Worm (Caenorhabditis elegans) whole organism, L4 larva: ENCODE results near the gene rbm-7.

Source experiments
- D1046.2 ChIP-seq: fragments of 200-800 bp; sonication (Bioruptor generic); IDR thresholded peaks from 2 replicates; pipeline ENCODE4 v1.3.6; 2022; ENCODE audit warnings: missing genetic modification characterization, missing compliant biosample characterization
- F44E2.7 ChIP-seq: fragments of 200-800 bp; sonication (Bioruptor generic); IDR thresholded peaks from 2 replicates; pipeline ENCODE4 v2.1.2; 2022; ENCODE audit warnings: missing genetic modification characterization, missing compliant biosample characterization
- F49E8.2 ChIP-seq: sonication (generic microtip); optimal IDR thresholded peaks from 2 replicates; lab custom pipeline; 2016; ENCODE audit warnings: missing compliant biosample characterization, mild to moderate bottlenecking, missing genetic modification characterization, borderline replicate concordance
- T20F7.1 ChIP-seq: fragments of 200-800 bp; sonication (Bioruptor generic); optimal IDR thresholded peaks from 2 replicates; lab custom pipeline; 2018; ENCODE audit warnings: mild to moderate bottlenecking, missing genetic modification characterization, missing compliant biosample characterization
- Y105C5A.15 ChIP-seq: fragments of 200-800 bp; sonication (Bioruptor generic); IDR thresholded peaks from 2 replicates; pipeline ENCODE4 v1.3.6; 2022; ENCODE audit warnings: missing genetic modification characterization, missing compliant biosample characterization
- Y48G9A.11 ChIP-seq: fragments of 200-800 bp; sonication (Bioruptor generic); IDR thresholded peaks from 2 replicates; pipeline ENCODE4 v1.3.6; 2022; ENCODE audit warnings: missing genetic modification reagents, missing genetic modification characterization, missing compliant biosample characterization
- Y5F2A.4 ChIP-seq: fragments of 200-800 bp; sonication (Bioruptor generic); optimal IDR thresholded peaks from 2 replicates; lab custom pipeline; 2018; ENCODE audit warnings: mild to moderate bottlenecking, missing genetic modification characterization, missing compliant biosample characterization
- Y75B8A.6 ChIP-seq: fragments of 200-800 bp; sonication (Bioruptor generic); IDR thresholded peaks from 2 replicates; pipeline ENCODE4 v1.3.6; 2022; ENCODE audit warnings: missing genetic modification reagents, missing genetic modification characterization, missing compliant biosample characterization
- ZK546.5 ChIP-seq, 2 experiments: sonication (generic microtip); optimal IDR thresholded peaks; 2 replicates each; lab custom pipeline; 2017; ENCODE audit warnings: missing biosample characterization in 2 of 2, missing genetic modification characterization in 2 of 2
- aha-1 ChIP-seq: fragments of 150-350 bp; peaks from one replicate; lab custom pipeline; 2014; ENCODE audit warnings: missing biosample characterization, missing genetic modification characterization
- attf-4 ChIP-seq: sonication (generic microtip); optimal IDR thresholded peaks from 3 replicates; lab custom pipeline; 2017; ENCODE audit warnings: missing biosample characterization, missing genetic modification characterization
- ceh-28 ChIP-seq: fragments of 150-350 bp; optimal IDR thresholded peaks from 2 replicates; lab custom pipeline; 2014; ENCODE audit warnings: missing biosample characterization, missing genetic modification reagents, missing genetic modification characterization
- ceh-32 ChIP-seq: sonication (generic microtip); optimal IDR thresholded peaks from 2 replicates; lab custom pipeline; 2016; ENCODE audit warnings: mild to moderate bottlenecking, missing genetic modification characterization, missing compliant biosample characterization; ENCODE audit not compliant: poor library complexity
- ceh-44 ChIP-seq: fragments of 200-800 bp; sonication (Bioruptor generic); IDR thresholded peaks from 2 replicates; pipeline ENCODE4 v1.3.6; 2022; ENCODE audit warnings: missing genetic modification reagents, missing genetic modification characterization, missing compliant biosample characterization
- ceh-62 ChIP-seq: sonication (generic microtip); optimal IDR thresholded peaks from 2 replicates; lab custom pipeline; 2017; ENCODE audit warnings: missing biosample characterization, missing genetic modification characterization
- ceh-82 ChIP-seq: sonication (generic microtip); optimal IDR thresholded peaks from 2 replicates; lab custom pipeline; 2017; ENCODE audit warnings: missing biosample characterization, missing genetic modification characterization
- ces-1 ChIP-seq: fragments of 150-350 bp; sonication (generic microtip); optimal IDR thresholded peaks from 4 replicates; lab custom pipeline; 2014; ENCODE audit warnings: missing biosample characterization, missing genetic modification reagents, missing genetic modification characterization
- cey-2 ChIP-seq: sonication (generic microtip); optimal IDR thresholded peaks from 3 replicates; lab custom pipeline; 2017; ENCODE audit warnings: missing genetic modification characterization, mild to moderate bottlenecking, missing compliant biosample characterization, antibody characterized with exemption, borderline replicate concordance; ENCODE audit not compliant: insufficient read depth
- daf-12 ChIP-seq: fragments of 150-350 bp; optimal IDR thresholded peaks from 2 replicates; lab custom pipeline; 2014; ENCODE audit warnings: missing biosample characterization, missing genetic modification reagents, missing genetic modification characterization
- daf-8 ChIP-seq: fragments of 200-800 bp; sonication (Bioruptor generic); IDR thresholded peaks from 2 replicates; pipeline ENCODE4 v1.3.6; 2022; ENCODE audit warnings: missing genetic modification characterization, missing compliant biosample characterization
- dmd-8 ChIP-seq: fragments of 200-800 bp; sonication (Bioruptor generic); IDR thresholded peaks from 2 replicates; pipeline ENCODE4 v1.3.6; 2022; ENCODE audit warnings: missing genetic modification characterization, missing compliant biosample characterization
- dpl-1 ChIP-seq: fragments of 150-350 bp; optimal IDR thresholded peaks from 2 replicates; lab custom pipeline; 2014; ENCODE audit warnings: missing biosample characterization, missing genetic modification reagents, missing genetic modification characterization
- dve-1 ChIP-seq: sonication (generic microtip); optimal IDR thresholded peaks from 2 replicates; lab custom pipeline; 2017; ENCODE audit warnings: antibody characterized with exemption, mild to moderate bottlenecking, missing genetic modification characterization, missing compliant biosample characterization; ENCODE audit not compliant: insufficient read depth
- hlh-11 ChIP-seq: fragments of 200-800 bp; sonication (Bioruptor generic); optimal IDR thresholded peaks from 2 replicates; lab custom pipeline; 2018; ENCODE audit warnings: mild to moderate bottlenecking, missing genetic modification characterization, missing compliant biosample characterization
- hlh-30 ChIP-seq: sonication (generic microtip); optimal IDR thresholded peaks from 2 replicates; lab custom pipeline; 2017; ENCODE audit warnings: antibody characterized with exemption, mild to moderate bottlenecking, missing genetic modification characterization, missing compliant biosample characterization; ENCODE audit not compliant: insufficient read depth
- lin-1 ChIP-seq: fragments of 200-800 bp; sonication (Bioruptor generic); IDR thresholded peaks from 2 replicates; pipeline ENCODE4 v1.3.6; 2022; ENCODE audit warnings: missing genetic modification reagents, missing genetic modification characterization, missing compliant biosample characterization
- lir-3 ChIP-seq: sonication (generic microtip); optimal IDR thresholded peaks from 2 replicates; lab custom pipeline; 2016; ENCODE audit warnings: mild to moderate bottlenecking, missing genetic modification characterization, missing compliant biosample characterization
- lsy-2 ChIP-seq, 2 experiments: fragments of 150-350 bp in 1 of 2; sonication (generic microtip) in 1 of 2; optimal IDR thresholded peaks; 2 replicates each; lab custom pipeline; 2014 to 2017; ENCODE audit warnings: missing biosample characterization in 2 of 2, missing genetic modification characterization in 2 of 2
- mep-1 ChIP-seq: fragments of 150-350 bp; sonication (generic microtip); optimal IDR thresholded peaks from 3 replicates; lab custom pipeline; 2014; ENCODE audit warnings: missing biosample characterization, missing genetic modification characterization
- mxl-2 ChIP-seq: fragments of 200-800 bp; sonication (Bioruptor generic); conservative IDR thresholded peaks from 2 replicates; pipeline ENCODE4 v1.3.6; 2022; ENCODE audit warnings: missing genetic modification reagents, missing genetic modification characterization, missing compliant biosample characterization
- nhr-10 ChIP-seq: fragments of 150-350 bp; optimal IDR thresholded peaks from 2 replicates; lab custom pipeline; 2014; ENCODE audit warnings: missing biosample characterization, missing genetic modification characterization
- nhr-237 ChIP-seq: sonication (generic microtip); optimal IDR thresholded peaks from 2 replicates; lab custom pipeline; 2017; ENCODE audit warnings: missing biosample characterization, missing genetic modification characterization
- nhr-28 ChIP-seq: fragments of 150-350 bp; optimal IDR thresholded peaks from 2 replicates; lab custom pipeline; 2014; ENCODE audit warnings: missing biosample characterization, missing genetic modification characterization
- nhr-6 ChIP-seq: fragments of 150-350 bp; optimal IDR thresholded peaks from 2 replicates; lab custom pipeline; 2014; ENCODE audit warnings: missing biosample characterization, missing genetic modification characterization
- nhr-76 ChIP-seq: fragments of 150-350 bp; optimal IDR thresholded peaks from 2 replicates; lab custom pipeline; 2014; ENCODE audit warnings: missing biosample characterization, missing genetic modification characterization
- nhr-77 ChIP-seq: fragments of 150-350 bp; optimal IDR thresholded peaks from 2 replicates; lab custom pipeline; 2014; ENCODE audit warnings: missing biosample characterization, missing genetic modification characterization
- php-3 ChIP-seq: fragments of 200-800 bp; sonication (Bioruptor generic); IDR thresholded peaks from 2 replicates; pipeline ENCODE4 v1.3.6; 2022; ENCODE audit warnings: missing genetic modification reagents, missing genetic modification characterization, missing compliant biosample characterization
- rbr-2 ChIP-seq: sonication (generic microtip); optimal IDR thresholded peaks from 2 replicates; lab custom pipeline; 2016; ENCODE audit warnings: missing genotype, missing genetic modification characterization, missing compliant biosample characterization
- set-16 ChIP-seq: fragments of 200-800 bp; sonication (Bioruptor generic); IDR thresholded peaks from 2 replicates; pipeline ENCODE4 v1.3.6; 2022; ENCODE audit warnings: missing genetic modification reagents, missing genetic modification characterization, missing compliant biosample characterization
- skn-1 ChIP-seq: fragments of 150-350 bp; optimal IDR thresholded peaks from 2 replicates; lab custom pipeline; 2014; ENCODE audit warnings: missing biosample characterization, missing genetic modification characterization
- snpc-4 ChIP-seq: fragments of 150-350 bp; optimal IDR thresholded peaks from 2 replicates; lab custom pipeline; 2014; ENCODE audit warnings: missing biosample characterization, missing genetic modification characterization
- spr-3 ChIP-seq: fragments of 200-800 bp; sonication (Bioruptor generic); optimal IDR thresholded peaks from 2 replicates; lab custom pipeline; 2018; ENCODE audit warnings: mild to moderate bottlenecking, missing genetic modification characterization, missing compliant biosample characterization
- tag-97 ChIP-seq: fragments of 200-800 bp; sonication (Bioruptor generic); IDR thresholded peaks from 2 replicates; pipeline ENCODE4 v1.3.6; 2022; ENCODE audit warnings: missing genetic modification characterization, missing compliant biosample characterization
- tra-1 ChIP-seq: fragments of 200-800 bp; sonication (Bioruptor generic); IDR thresholded peaks from 2 replicates; pipeline ENCODE4 v1.3.6; 2022; ENCODE audit warnings: missing genetic modification reagents, missing genetic modification characterization, missing compliant biosample characterization
- unc-39 ChIP-seq: sonication (generic microtip); optimal IDR thresholded peaks from 2 replicates; lab custom pipeline; 2017; ENCODE audit warnings: missing biosample characterization, missing genetic modification characterization
- unc-62 ChIP-seq, 3 experiments: fragments of 150-350 bp in 1 of 3; sonication (generic microtip); optimal IDR thresholded peaks in 2 of 3; peaks in 1 of 3; 1 replicate in 1 of 3; 2 replicates in 2 of 3; lab custom pipeline; 2014 to 2017; ENCODE audit warnings: missing biosample characterization in 3 of 3, missing genetic modification characterization in 3 of 3, missing genetic modification reagents in 3 of 3, missing genotype in 1 of 3
- vab-7 ChIP-seq: fragments of 200-800 bp; sonication (Bioruptor generic); IDR thresholded peaks from 2 replicates; pipeline ENCODE4 v1.3.6; 2022; ENCODE audit warnings: missing genetic modification reagents, missing genetic modification characterization, missing compliant biosample characterization
- zfp-3 ChIP-seq: fragments of 200-800 bp; sonication (Bioruptor generic); conservative IDR thresholded peaks from 2 replicates; pipeline ENCODE4 v1.3.6; 2022; ENCODE audit warnings: missing genetic modification reagents, missing genetic modification characterization, missing compliant biosample characterization
- ztf-11 ChIP-seq: fragments of 150-350 bp; optimal IDR thresholded peaks from 2 replicates; lab custom pipeline; 2014; ENCODE audit warnings: missing biosample characterization, missing genetic modification characterization

rbm-7 gene

DNA sequence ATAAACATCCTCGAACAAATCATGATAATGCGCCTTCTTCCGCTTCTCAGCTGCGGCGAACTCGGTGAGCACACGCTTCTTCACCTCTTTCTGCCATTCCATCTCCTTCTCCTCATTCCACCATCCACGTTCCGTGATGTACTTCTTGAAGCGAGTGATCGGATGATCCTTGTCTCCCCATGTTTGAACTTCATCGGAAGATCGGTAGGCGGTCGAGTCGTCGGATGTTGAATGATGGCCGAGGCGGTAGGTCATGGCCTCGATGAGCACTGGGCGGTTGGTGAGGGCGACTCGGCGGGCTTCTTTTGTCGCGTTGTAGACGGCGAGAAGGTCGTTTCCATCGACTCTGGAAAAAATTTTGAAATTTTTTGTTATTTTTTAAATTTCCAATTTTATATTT lies 36.7 kb upstream of the rbm-7 start:
- TF ChIP-seq set-16 = peak; percentile 51
- no peak for TF ChIP-seq mep-1 (tag; lab: Kevin White, UChicago)

DNA sequence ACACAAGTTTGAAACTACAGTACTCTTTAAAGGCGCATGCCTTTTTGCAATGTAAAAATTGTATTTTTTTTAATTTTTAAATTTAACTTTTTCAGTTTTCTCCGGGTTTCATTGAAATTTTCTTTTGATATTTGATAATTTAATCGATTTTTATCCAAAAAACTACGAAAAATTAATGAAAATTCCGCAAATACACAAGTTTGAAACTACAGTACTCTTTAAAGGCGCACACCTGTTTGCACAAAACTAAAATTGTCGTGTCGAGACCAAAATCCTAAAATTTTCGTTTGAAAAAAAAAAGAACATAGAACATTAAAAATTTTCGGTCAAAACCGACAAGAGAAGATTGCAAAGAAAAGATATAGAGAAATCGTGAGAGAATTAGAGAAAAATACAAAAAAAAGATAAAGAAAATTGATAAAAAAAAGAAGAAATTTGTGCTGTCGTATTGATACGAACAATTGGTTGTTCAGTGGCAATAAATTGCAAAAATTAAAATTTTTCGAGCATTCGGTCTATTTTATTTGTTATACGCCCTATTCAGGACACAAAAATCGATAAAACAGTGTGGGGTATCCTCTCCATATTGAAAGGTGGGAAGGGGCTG lies 35.9 kb upstream of the rbm-7 start:
- no peak for TF ChIP-seq nhr-6 (tag; lab: Kevin White, UChicago)
- no peak for TF ChIP-seq rbr-2 (tag; lab: Kevin White, UChicago)
- TF ChIP-seq tag-97 (GFP tag; lab: Robert Waterston, UW) = no peak
- no peak for TF ChIP-seq nhr-76
- no peak for TF ChIP-seq nhr-237 (tag; lab: Kevin White, UChicago)
- no peak for TF ChIP-seq daf-8 (GFP tag; lab: Robert Waterston, UW)
- no peak for TF ChIP-seq cey-2 (tag; lab: Kevin White, UChicago)
- no peak for TF ChIP-seq Y105C5A.15 (GFP tag; lab: Robert Waterston, UW)
- peak; percentile 31 for TF ChIP-seq nhr-28 (tag; lab: Kevin White, UChicago)
- no peak for TF ChIP-seq dmd-8
- peak; percentile 24 for TF ChIP-seq hlh-11 (tag; lab: Kevin White, UChicago)
- TF ChIP-seq daf-12 (tag; lab: Kevin White, UChicago) = no peak
- no peak for TF ChIP-seq ceh-82 (tag; lab: Kevin White, UChicago)
- peak in 1 of 2 experiments; percentile 44 for TF ChIP-seq lsy-2 (tag; optimal IDR thresholded peaks at IDR 0.05; lab: Kevin White, UChicago)
- TF ChIP-seq lin-1 (GFP tag; lab: Robert Waterston, UW) = no peak
- TF ChIP-seq nhr-10 (tag; lab: Kevin White, UChicago) = no peak
- no peak for TF ChIP-seq spr-3 (GFP tag; lab: Kevin White, UChicago)
- TF ChIP-seq attf-4 (tag; lab: Kevin White, UChicago) = no peak
- TF ChIP-seq ZK546.5 (tag; optimal IDR thresholded peaks at IDR 0.05; lab: Kevin White, UChicago) = no peak
- TF ChIP-seq ces-1 (GFP tag; lab: Kevin White, UChicago) = no peak
- TF ChIP-seq D1046.2 = no peak
- TF ChIP-seq unc-62 (GFP tag; optimal IDR thresholded peaks at IDR 0.05 in 1 of 2; lab: Kevin White, UChicago) = no peak
- no peak for TF ChIP-seq unc-62 (tag; optimal IDR thresholded peaks at IDR 0.05; lab: Kevin White, UChicago)
- no peak for TF ChIP-seq ztf-11
- peak; percentile 70 for TF ChIP-seq dve-1 (tag; lab: Kevin White, UChicago)
- no peak for TF ChIP-seq hlh-30 (tag; lab: Kevin White, UChicago)
- no peak for TF ChIP-seq unc-39 (tag; lab: Kevin White, UChicago)
- TF ChIP-seq F44E2.7 (GFP tag; lab: Robert Waterston, UW) = no peak
- no peak for TF ChIP-seq skn-1 (tag; lab: Kevin White, UChicago)
- TF ChIP-seq php-3 (GFP tag; lab: Robert Waterston, UW) = peak; percentile 61
- no peak for TF ChIP-seq set-16
- TF ChIP-seq nhr-77 (tag; lab: Kevin White, UChicago) = no peak
- TF ChIP-seq Y5F2A.4 = no peak
- TF ChIP-seq aha-1 (tag; lab: Kevin White, UChicago) = no peak
- TF ChIP-seq vab-7 (GFP tag; lab: Robert Waterston, UW) = no peak
- no peak for TF ChIP-seq zfp-3 (GFP tag; lab: Robert Waterston, UW)
- no peak for TF ChIP-seq snpc-4 (tag; lab: Kevin White, UChicago)
- no peak for TF ChIP-seq dpl-1 (GFP tag; lab: Kevin White, UChicago)
- TF ChIP-seq F49E8.2 (tag; lab: Kevin White, UChicago) = peak; percentile 24
- no peak for TF ChIP-seq ceh-28
- no peak for TF ChIP-seq T20F7.1 (GFP tag; lab: Kevin White, UChicago)
- no peak for TF ChIP-seq Y75B8A.6 (GFP tag; lab: Robert Waterston, UW)
- TF ChIP-seq tra-1 = no peak
- TF ChIP-seq ceh-32 (tag; lab: Kevin White, UChicago) = no peak
- no peak for TF ChIP-seq mxl-2
- TF ChIP-seq lir-3 (tag; lab: Kevin White, UChicago) = no peak
- TF ChIP-seq Y48G9A.11 (GFP tag; lab: Robert Waterston, UW) = no peak
- TF ChIP-seq ceh-44 = no peak
- TF ChIP-seq ceh-62 (tag; lab: Kevin White, UChicago) = no peak
